Worm (Caenorhabditis elegans) whole organism, mixed stage, embryonic: Measurements from ENCODE around the gene spp-20.

Experiments used
- blmp-1 ChIP-seq: fragments of 150-350 bp; optimal IDR thresholded peaks from 2 replicates; lab custom pipeline; 2014; ENCODE audit warnings: missing biosample characterization, missing genetic modification characterization
- ceh-39 ChIP-seq: fragments of 150-350 bp; optimal IDR thresholded peaks from 2 replicates; lab custom pipeline; 2014; ENCODE audit warnings: missing biosample characterization, missing genetic modification characterization
- ceh-43 ChIP-seq: fragments of 200-800 bp; sonication (Bioruptor generic); optimal IDR thresholded peaks from 2 replicates; lab custom pipeline; 2018; ENCODE audit warnings: mild to moderate bottlenecking, missing genetic modification characterization, moderate library complexity, missing compliant biosample characterization
- ceh-83 ChIP-seq: fragments of 200-800 bp; sonication (Bioruptor generic); optimal IDR thresholded peaks from 2 replicates; lab custom pipeline; 2018; ENCODE audit warnings: mild to moderate bottlenecking, missing genetic modification characterization, missing compliant biosample characterization
- ces-1 ChIP-seq: fragments of 150-350 bp; optimal IDR thresholded peaks from 2 replicates; lab custom pipeline; 2014; ENCODE audit warnings: missing biosample characterization, missing genetic modification reagents, missing genetic modification characterization
- cnd-1 ChIP-seq: fragments of 200-800 bp; sonication (Bioruptor generic); optimal IDR thresholded peaks from 2 replicates; lab custom pipeline; 2018; ENCODE audit warnings: mild to moderate bottlenecking, missing genetic modification characterization, missing compliant biosample characterization
- drap-1 ChIP-seq: fragments of 200-800 bp; sonication (Bioruptor generic); optimal IDR thresholded peaks from 3 replicates; lab custom pipeline; 2018; ENCODE audit warnings: mild to moderate bottlenecking, missing genetic modification characterization, missing compliant biosample characterization
- elt-1 ChIP-seq: sonication (generic microtip); optimal IDR thresholded peaks from 2 replicates; lab custom pipeline; 2017; ENCODE audit warnings: missing genetic modification characterization, mild to moderate bottlenecking, missing compliant biosample characterization, antibody characterized with exemption, moderate library complexity, borderline replicate concordance; ENCODE audit not compliant: insufficient read depth
- elt-3 ChIP-seq: fragments of 150-350 bp; optimal IDR thresholded peaks from 2 replicates; lab custom pipeline; 2014; ENCODE audit warnings: missing biosample characterization, missing genetic modification characterization
- flh-1 ChIP-seq: fragments of 200-800 bp; sonication (Bioruptor generic); optimal IDR thresholded peaks from 2 replicates; lab custom pipeline; 2018; ENCODE audit warnings: mild to moderate bottlenecking, missing genetic modification characterization, moderate library complexity, missing compliant biosample characterization
- ham-2 ChIP-seq: fragments of 200-800 bp; sonication (Bioruptor generic); optimal IDR thresholded peaks from 2 replicates; lab custom pipeline; 2018; ENCODE audit warnings: mild to moderate bottlenecking, missing genetic modification characterization, missing compliant biosample characterization
- hlh-1 ChIP-seq: fragments of 150-350 bp; optimal IDR thresholded peaks from 2 replicates; lab custom pipeline; 2014; ENCODE audit warnings: missing biosample characterization, missing genetic modification reagents, missing genetic modification characterization
- lin-13 ChIP-seq: fragments of 150-350 bp; optimal IDR thresholded peaks from 2 replicates; lab custom pipeline; 2014; ENCODE audit warnings: missing biosample characterization, missing genetic modification characterization
- lin-32 ChIP-seq: fragments of 200-800 bp; sonication (Bioruptor generic); optimal IDR thresholded peaks from 2 replicates; lab custom pipeline; 2018; ENCODE audit warnings: mild to moderate bottlenecking, missing genetic modification characterization, missing compliant biosample characterization
- lsy-2 ChIP-seq: fragments of 150-350 bp; optimal IDR thresholded peaks from 2 replicates; lab custom pipeline; 2014; ENCODE audit warnings: missing biosample characterization, missing genetic modification characterization
- mab-5 ChIP-seq: fragments of 150-350 bp; optimal IDR thresholded peaks from 2 replicates; lab custom pipeline; 2014; ENCODE audit warnings: missing biosample characterization, missing genetic modification characterization
- mep-1 ChIP-seq: fragments of 150-350 bp; optimal IDR thresholded peaks from 2 replicates; lab custom pipeline; 2017; ENCODE audit warnings: missing biosample characterization, missing genetic modification reagents, missing genetic modification characterization, inconsistent platforms
- nhr-12 ChIP-seq: fragments of 150-350 bp; optimal IDR thresholded peaks from 2 replicates; lab custom pipeline; 2014; ENCODE audit warnings: missing biosample characterization, missing genetic modification characterization
- nhr-237 ChIP-seq: fragments of 150-350 bp; optimal IDR thresholded peaks from 2 replicates; lab custom pipeline; 2014; ENCODE audit warnings: missing biosample characterization, missing genetic modification characterization
- nhr-76 ChIP-seq: sonication (generic microtip); optimal IDR thresholded peaks from 2 replicates; lab custom pipeline; 2017; ENCODE audit warnings: missing biosample characterization, missing genetic modification characterization
- pha-4 ChIP-seq: fragments of 150-350 bp; optimal IDR thresholded peaks from 2 replicates; lab custom pipeline; 2018; ENCODE audit warnings: missing biosample characterization, missing genetic modification reagents, missing genetic modification characterization
- sem-2 ChIP-seq: fragments of 200-800 bp; sonication (Bioruptor generic); optimal IDR thresholded peaks from 2 replicates; lab custom pipeline; 2018; ENCODE audit warnings: mild to moderate bottlenecking, missing genetic modification characterization, missing compliant biosample characterization
- snpc-4 ChIP-seq: fragments of 150-350 bp; optimal IDR thresholded peaks from 2 replicates; lab custom pipeline; 2014; ENCODE audit warnings: missing biosample characterization, missing genetic modification characterization
- sptf-1 ChIP-seq: sonication (generic microtip); optimal IDR thresholded peaks from 2 replicates; lab custom pipeline; 2017; ENCODE audit warnings: mild to moderate bottlenecking, missing genetic modification characterization, moderate library complexity, missing compliant biosample characterization
- tbx-8 ChIP-seq: fragments of 200-800 bp; sonication (Bioruptor generic); optimal IDR thresholded peaks from 2 replicates; lab custom pipeline; 2018; ENCODE audit warnings: mild to moderate bottlenecking, missing genetic modification characterization, moderate library complexity, missing compliant biosample characterization
- unc-120 ChIP-seq: sonication (generic microtip); optimal IDR thresholded peaks from 2 replicates; lab custom pipeline; 2017; ENCODE audit warnings: missing genetic modification characterization, missing compliant biosample characterization; ENCODE audit not compliant: poor library complexity, severe bottlenecking
- unc-62 ChIP-seq: fragments of 150-350 bp; optimal IDR thresholded peaks from 2 replicates; lab custom pipeline; 2014; ENCODE audit warnings: missing biosample characterization, missing genetic modification reagents, missing genetic modification characterization
- zip-8 ChIP-seq: fragments of 150-350 bp; optimal IDR thresholded peaks from 2 replicates; lab custom pipeline; 2014; ENCODE audit warnings: missing biosample characterization, missing genetic modification characterization
- ztf-11 ChIP-seq: fragments of 150-350 bp; optimal IDR thresholded peaks from 2 replicates; lab custom pipeline; 2014; ENCODE audit warnings: missing biosample characterization, missing genetic modification characterization

The spp-20 gene

ce11 chrV:6558103-6558502 lies at the start of gene spp-20:
Gene spp-20 (minus strand): TSS chrV:6558203.
- TF ChIP-seq sem-2 = no peak
- TF ChIP-seq unc-62 (GFP tag; lab: Kevin White, UChicago) = no peak
- TF ChIP-seq flh-1 (GFP tag; lab: Kevin White, UChicago) = no peak
- no peak for TF ChIP-seq tbx-8 (GFP tag; lab: Kevin White, UChicago)
- TF ChIP-seq drap-1 (GFP tag; lab: Kevin White, UChicago) = no peak
- no peak for TF ChIP-seq lin-13 (tag; lab: Kevin White, UChicago)
- no peak for TF ChIP-seq mep-1 (tag; lab: Kevin White, UChicago)
- TF ChIP-seq lsy-2 (tag; lab: Kevin White, UChicago) = no peak
- TF ChIP-seq nhr-76 = no peak
- TF ChIP-seq nhr-237 (tag; lab: Kevin White, UChicago) = no peak

DNA sequence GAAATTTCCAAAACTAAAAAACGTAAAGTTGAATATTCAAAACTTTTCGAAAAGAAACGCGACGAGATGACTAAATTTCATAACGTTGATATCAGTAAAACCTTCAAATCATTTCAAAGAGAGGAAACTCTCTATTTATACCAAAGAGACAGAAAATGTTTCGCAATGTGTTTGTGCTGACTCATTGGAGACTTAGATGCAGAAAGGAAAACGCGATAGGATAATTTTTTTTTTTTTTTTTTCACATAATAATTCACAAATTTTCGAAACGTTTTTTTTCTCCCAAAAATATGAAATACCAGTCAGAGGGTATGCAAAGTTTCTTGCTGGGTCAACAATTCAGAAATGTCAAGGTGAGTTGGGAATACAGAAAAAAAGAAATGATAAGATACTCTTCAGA lies 48.2 kb upstream of the spp-20 start:
- TF ChIP-seq mab-5 (no peak), ceh-39 (tag; lab: Kevin White, UChicago) (no peak), blmp-1 (tag; lab: Kevin White, UChicago) (no peak), pha-4 (tag; lab: Kevin White, UChicago) (no peak), zip-8 (no peak), lsy-2 (tag; lab: Kevin White, UChicago) (no peak), nhr-76 (no peak), cnd-1 (tag; lab: Kevin White, UChicago) (no peak), ham-2 (GFP tag; lab: Kevin White, UChicago) (no peak)
- TF ChIP-seq, all 35 proteins: peak for 0

DNA sequence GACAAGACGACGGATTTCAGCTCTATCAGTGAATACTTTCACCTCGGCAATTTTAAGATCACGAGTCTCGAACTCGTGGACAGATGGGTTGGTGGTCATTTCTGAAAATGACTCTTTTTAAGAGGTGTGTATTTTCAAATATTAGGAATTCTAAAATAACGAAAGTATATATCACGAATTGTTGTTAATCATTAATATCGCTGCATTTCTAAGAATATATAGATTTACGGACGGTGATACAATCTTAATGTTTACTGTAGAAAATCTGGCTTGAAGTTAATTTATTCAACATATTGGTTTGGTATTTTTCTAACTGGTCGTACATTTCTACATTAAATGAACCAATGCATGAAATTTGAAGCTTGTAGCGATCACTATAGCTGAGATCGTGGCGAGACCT lies 47.3 kb upstream of the spp-20 start, which contains the start of gene ZK1055.7:
TSS of gene ZK1055.7 (minus strand) at position 101 of the 400 bp plus-strand sequence.
- TF ChIP-seq ham-2 (GFP tag; lab: Kevin White, UChicago) (no peak), zip-8 (no peak), unc-62 (GFP tag; lab: Kevin White, UChicago) (no peak), lin-32 (GFP tag; lab: Kevin White, UChicago) (no peak), unc-120 (tag; lab: Kevin White, UChicago) (no peak), ces-1 (GFP tag; lab: Kevin White, UChicago) (no peak), nhr-12 (tag; lab: Kevin White, UChicago) (no peak), elt-1 (no peak), ceh-43 (no peak), cnd-1 (tag; lab: Kevin White, UChicago) (no peak), elt-3 (tag; lab: Kevin White, UChicago) (no peak)

DNA sequence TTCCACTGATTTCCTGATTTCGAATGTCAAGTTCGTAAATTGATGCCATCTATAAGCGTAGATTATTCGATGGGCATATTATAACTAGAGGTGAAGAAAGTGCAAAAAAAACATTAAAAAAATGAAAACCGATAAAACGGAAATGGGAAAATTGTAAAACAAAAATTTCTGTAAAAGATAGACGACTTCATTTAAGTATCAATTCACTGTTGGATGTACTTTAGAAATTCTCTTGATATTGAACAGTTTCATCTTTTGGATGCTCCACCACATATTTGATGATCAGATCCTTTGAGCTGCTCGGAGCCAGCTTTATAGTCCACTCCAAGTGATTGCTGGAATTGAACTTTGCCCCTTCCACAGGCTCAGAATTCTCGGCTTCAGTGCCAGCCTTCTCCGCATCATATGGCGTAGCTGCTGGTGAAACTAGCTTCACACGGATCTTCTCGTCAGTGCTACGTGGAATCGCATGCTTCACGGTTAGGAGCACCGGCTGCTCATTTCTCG lies 44.6 kb upstream of the spp-20 start, which contains the start of gene ZK1055.6:
TSS of gene ZK1055.6 (minus strand) at position 51 of the 507 bp plus-strand sequence.
- no peak for TF ChIP-seq unc-62 (GFP tag; lab: Kevin White, UChicago)
- TF ChIP-seq snpc-4 = no peak
- TF ChIP-seq mab-5 = no peak
- TF ChIP-seq nhr-237 (tag; lab: Kevin White, UChicago) = no peak
- no peak for TF ChIP-seq hlh-1 (tag; lab: Kevin White, UChicago)

DNA sequence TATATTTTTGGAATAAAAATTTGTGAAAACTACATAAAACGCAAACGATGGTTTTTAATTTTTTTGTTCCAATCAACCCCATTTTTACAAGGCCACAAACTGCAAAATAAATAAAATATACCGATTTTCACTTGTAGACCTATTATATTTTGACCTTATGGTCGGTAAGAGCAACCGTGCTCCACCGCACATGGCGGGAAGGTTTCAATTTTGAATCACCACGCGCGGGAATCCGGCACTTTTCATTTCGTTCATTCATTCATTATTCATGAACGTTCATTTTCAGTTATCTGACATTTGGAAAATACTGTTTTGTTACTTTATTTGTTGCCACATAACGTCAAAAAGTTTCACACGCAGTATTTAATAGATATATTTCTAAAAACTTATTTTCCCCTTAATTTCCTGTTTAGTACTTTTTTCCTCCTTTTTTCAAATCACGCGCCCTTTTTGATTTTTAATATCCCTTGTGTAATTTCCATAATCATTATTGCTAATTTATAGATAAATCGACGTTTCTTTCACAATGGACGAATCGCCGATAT lies 35.8 kb upstream of the spp-20 start, which contains the start of gene hcp-1:
TSS of gene hcp-1 (plus strand) at position 495 of the 545 bp plus-strand sequence.
- TF ChIP-seq mep-1 (tag; lab: Kevin White, UChicago) (peak; percentile 39), sptf-1 (tag; lab: Kevin White, UChicago) (no peak), hlh-1 (tag; lab: Kevin White, UChicago) (peak; percentile 32), lin-13 (tag; lab: Kevin White, UChicago) (peak; percentile 2), pha-4 (tag; lab: Kevin White, UChicago) (no peak)
- TF ChIP-seq, all 35 proteins: peak for 3

- TF ChIP-seq nhr-76 = no peak
- no peak for TF ChIP-seq unc-120 (tag; lab: Kevin White, UChicago)
- TF ChIP-seq drap-1 (GFP tag; lab: Kevin White, UChicago) = no peak
- TF ChIP-seq lsy-2 (tag; lab: Kevin White, UChicago) = no peak
- TF ChIP-seq ceh-83 (GFP tag; lab: Kevin White, UChicago) = no peak
- no peak for TF ChIP-seq zip-8
- no peak for TF ChIP-seq mab-5
- TF ChIP-seq lin-13 (tag; lab: Kevin White, UChicago) = no peak
- TF ChIP-seq snpc-4 = no peak
- TF ChIP-seq tbx-8 (GFP tag; lab: Kevin White, UChicago) = no peak
- TF ChIP-seq sem-2 = no peak
- TF ChIP-seq ztf-11 (tag; lab: Kevin White, UChicago) = no peak
- no peak for TF ChIP-seq mep-1 (tag; lab: Kevin White, UChicago)
- TF ChIP-seq, all 35 proteins: peak for 0
Observed at ce11 chrV:6590283-6590682, 32.3 kb upstream of the spp-20 start, which contains the start of gene ZK1055.2. Gene ZK1055.2 (plus strand): TSS chrV:6590583.
